Worm (Caenorhabditis elegans): ENCODE measurements around the gene C05D2.8.

DNA sequence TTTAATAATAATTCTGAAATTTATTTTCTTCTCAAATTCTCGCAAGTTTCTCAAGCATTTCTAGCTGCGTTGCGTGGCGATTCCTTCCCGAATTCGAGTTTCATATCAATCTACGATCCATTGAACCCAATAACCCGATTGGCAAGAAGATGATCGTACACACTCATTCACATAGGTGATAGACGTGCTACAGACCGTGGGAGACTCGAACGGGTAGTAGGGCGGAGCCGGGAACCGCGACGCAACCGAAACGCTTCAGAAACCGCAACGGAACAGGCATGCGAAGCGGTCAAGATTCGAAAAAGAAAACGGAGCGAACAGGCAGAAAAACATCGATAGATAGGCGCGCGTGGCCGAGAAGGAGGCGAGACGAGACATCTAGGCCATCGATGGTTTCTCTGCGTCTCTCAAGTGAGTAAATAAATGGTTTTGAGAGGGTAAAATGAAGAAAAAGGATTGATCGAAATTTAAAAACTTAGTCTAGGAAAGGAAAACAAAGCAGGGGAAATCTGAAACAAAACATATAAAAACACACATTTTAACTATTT, 6.6 kb downstream of the C05D2.8 start, which contains the start of gene madf-11:
- TF ChIP-seq W03F9.2 (tag; optimal IDR thresholded peaks at IDR 0.05) (no peak), dao-5 (tag; optimal IDR thresholded peaks at IDR 0.05) (no peak)

All from whole organism, L4/young adult.